Worm (Caenorhabditis elegans): ENCODE data around the gene ser-4.

ser-4 gene

ce11 chrIII:1744486-1744885 lies 11.6 kb upstream of the ser-4 start (continued):
- TF ChIP-seq xnd-1 (tag; optimal IDR thresholded peaks at IDR 0.05) = no peak
- TF ChIP-seq madf-3 (GFP tag; IDR thresholded peaks at IDR 0.05) = no peak
- no peak for TF ChIP-seq hsf-1 (GFP tag; IDR thresholded peaks at IDR 0.05)
- TF ChIP-seq unc-130 (GFP tag; optimal IDR thresholded peaks at IDR 0.05) = no peak
- no peak for TF ChIP-seq snpc-4 (GFP tag; optimal IDR thresholded peaks at IDR 0.05)
- no peak for TF ChIP-seq snpc-4 (tag; optimal IDR thresholded peaks at IDR 0.05)
- no peak for TF ChIP-seq sdz-38 (tag; optimal IDR thresholded peaks at IDR 0.05)
- no peak for TF ChIP-seq akir-1 (GFP tag; optimal IDR thresholded peaks at IDR 0.05)
- TF ChIP-seq ztf-18 (tag; optimal IDR thresholded peaks at IDR 0.05) = peak; percentile 52

- no peak for TF ChIP-seq F22D6.2 (tag; optimal IDR thresholded peaks at IDR 0.05)
- no peak for TF ChIP-seq dox-1 (GFP tag; IDR thresholded peaks at IDR 0.05)
- peak; percentile 6 for TF ChIP-seq B0261.1 (tag; optimal IDR thresholded peaks at IDR 0.05)
- TF ChIP-seq nhr-27 (tag; optimal IDR thresholded peaks at IDR 0.05) = no peak
Observed at ce11 chrIII:1743488-1744020, 10.7 kb upstream of the ser-4 start.

- TF ChIP-seq snpc-1.1 (tag; optimal IDR thresholded peaks at IDR 0.05; ENCODE audit: insufficient read depth) (no peak), ztf-22 (GFP tag; optimal IDR thresholded peaks at IDR 0.05) (no peak), F33H1.4 (GFP tag; IDR thresholded peaks at IDR 0.05) (0 out of 2 replicates have a peak, but pooled peaks have one; percentile 20), F57C9.4 (tag; optimal IDR thresholded peaks at IDR 0.05) (no peak), unc-62 (GFP tag; optimal IDR thresholded peaks at IDR 0.05) (no peak), lir-1 (GFP tag; conservative IDR thresholded peaks at IDR 0.05) (no peak), nhr-120 (GFP tag; IDR thresholded peaks at IDR 0.05) (no peak), chd-7 (tag; optimal IDR thresholded peaks at IDR 0.05) (peak; percentile 22), lin-26 (GFP tag; IDR thresholded peaks at IDR 0.05) (peak; percentile 65; the same call in 1 of the 2 replicates), hmg-1.2 (GFP tag; IDR thresholded peaks at IDR 0.05) (0 out of 2 replicates have a peak, but pooled peaks have one; percentile 20), snpc-1.3 (tag; optimal IDR thresholded peaks at IDR 0.05; ENCODE audit: insufficient read depth) (peak; percentile 49), ceh-27 (GFP tag; optimal IDR thresholded peaks at IDR 0.05) (no peak), snpc-3.4 (tag; optimal IDR thresholded peaks at IDR 0.05) (peak; percentile 4), B0019.2 (GFP tag; conservative IDR thresholded peaks at IDR 0.05) (no peak), mcd-1 (GFP tag; IDR thresholded peaks at IDR 0.05) (peak; percentile 32; the same call in 1 of the 2 replicates), F23B12.7 (tag; optimal IDR thresholded peaks at IDR 0.05; ENCODE audit: insufficient read depth) (no peak), lsy-27 (tag; optimal IDR thresholded peaks at IDR 0.05; ENCODE audit: borderline replicate concordance, insufficient read depth) (no peak), cebp-1 (GFP tag; IDR thresholded peaks at IDR 0.05) (no peak), cebp-1 (tag; optimal IDR thresholded peaks at IDR 0.05) (peak; percentile 25), die-1 (tag; optimal IDR thresholded peaks at IDR 0.05) (peak; percentile 54), F10E7.11 (tag; optimal IDR thresholded peaks at IDR 0.05) (no peak), madf-6 (GFP tag; IDR thresholded peaks at IDR 0.05) (peak; percentile 20; the same call in 1 of the 2 replicates), B0261.1 (tag; optimal IDR thresholded peaks at IDR 0.05) (peak; percentile 68), atf-7 (tag; optimal IDR thresholded peaks at IDR 0.05) (no peak), pbrm-1 (GFP tag; IDR thresholded peaks at IDR 0.05) (peak; percentile 48), mxl-1 (tag; optimal IDR thresholded peaks at IDR 0.05) (peak; percentile 7), attf-6 (GFP tag; IDR thresholded peaks at IDR 0.05) (no peak), egl-44 (GFP tag; IDR thresholded peaks at IDR 0.05) (no peak), T07F8.4 (tag; optimal IDR thresholded peaks at IDR 0.05) (no peak), hsf-1 (GFP tag; IDR thresholded peaks at IDR 0.05) (0 out of 2 replicates have a peak, but pooled peaks have one; percentile 13), madf-8 (GFP tag; conservative IDR thresholded peaks at IDR 0.05) (no peak), F57A8.1 (GFP tag; optimal IDR thresholded peaks at IDR 0.05) (peak; percentile 20), rpc-1 (optimal IDR thresholded peaks at IDR 0.05) (peak; percentile 60), rpc-1 (tag; optimal IDR thresholded peaks at IDR 0.05) (peak; percentile 78)
Observed at ce11 chrIII:1743081-1743480, 10.2 kb upstream of the ser-4 start.

Data from whole organism, young adult.